Fruit fly (Drosophila melanogaster) whole organism, prepupa: ENCODE measurements around the gene Taf12.

Experiments used
- Blimp-1 ChIP-seq: fragments of 200-800 bp; sonication (Bioruptor generic); optimal IDR thresholded peaks from 3 replicates; lab custom pipeline; 2017; ENCODE audit warnings: missing biosample characterization, missing genetic modification characterization, mild to moderate bottlenecking, moderate library complexity, missing genetic modification reagents
- CG10631 ChIP-seq: fragments of 200-800 bp; sonication (Bioruptor generic); optimal IDR thresholded peaks from 2 replicates; lab custom pipeline; 2016; ENCODE audit warnings: missing biosample characterization, missing genetic modification characterization
- CG10669 ChIP-seq: fragments of 200-800 bp; sonication (Bioruptor generic); optimal IDR thresholded peaks from 3 replicates; lab custom pipeline; 2018; ENCODE audit warnings: missing biosample characterization, mild to moderate bottlenecking, missing genetic modification characterization, moderate library complexity
- CG11762 ChIP-seq: fragments of 200-800 bp; sonication (Bioruptor generic); optimal IDR thresholded peaks from 3 replicates; lab custom pipeline; 2016; ENCODE audit warnings: missing biosample characterization, missing genetic modification characterization; ENCODE audit not compliant: insufficient read depth
- CG11902 ChIP-seq: fragments of 200-800 bp; sonication (Bioruptor generic); optimal IDR thresholded peaks from 3 replicates; lab custom pipeline; 2016; ENCODE audit warnings: missing biosample characterization, missing genetic modification characterization
- CG15336 ChIP-seq: fragments of 200-800 bp; sonication (Bioruptor generic); IDR thresholded peaks from 2 replicates; pipeline ENCODE4 v1.3.6; 2022; ENCODE audit warnings: missing biosample characterization, missing genetic modification characterization
- CG1621 ChIP-seq: fragments of 200-800 bp; sonication (Bioruptor generic); optimal IDR thresholded peaks from 3 replicates; lab custom pipeline; 2018; ENCODE audit warnings: missing biosample characterization, mild to moderate bottlenecking, missing genetic modification characterization
- CG16779 ChIP-seq: fragments of 200-800 bp; sonication (Bioruptor generic); optimal IDR thresholded peaks from 3 replicates; lab custom pipeline; 2017; ENCODE audit warnings: missing biosample characterization, mild to moderate bottlenecking, missing genetic modification characterization
- CG3032 ChIP-seq: fragments of 200-800 bp; optimal IDR thresholded peaks from 2 replicates; lab custom pipeline; 2019; ENCODE audit warnings: missing biosample characterization, mild to moderate bottlenecking, missing genetic modification characterization, moderate library complexity
- CG32006 ChIP-seq: fragments of 200-800 bp; sonication (Bioruptor generic); optimal IDR thresholded peaks from 3 replicates; lab custom pipeline; 2017; ENCODE audit warnings: missing biosample characterization, mild to moderate bottlenecking, missing genetic modification characterization
- CG34406 ChIP-seq: fragments of 200-800 bp; sonication (Bioruptor generic); optimal IDR thresholded peaks from 3 replicates; lab custom pipeline; 2016; ENCODE audit warnings: missing biosample characterization, missing genetic modification characterization
- CG3919 ChIP-seq: fragments of 200-800 bp; sonication (Bioruptor generic); optimal IDR thresholded peaks from 3 replicates; lab custom pipeline; 2016; ENCODE audit warnings: missing biosample characterization, missing genetic modification characterization
- CG4318 ChIP-seq: fragments of 200-800 bp; sonication (Bioruptor generic); optimal IDR thresholded peaks from 3 replicates; lab custom pipeline; 2017; ENCODE audit warnings: missing biosample characterization, mild to moderate bottlenecking, missing genetic modification characterization
- CG6163 ChIP-seq: fragments of 200-800 bp; sonication (Bioruptor generic); IDR thresholded peaks from 3 replicates; pipeline ENCODE4 v1.3.6; 2022; ENCODE audit warnings: missing biosample characterization, missing genetic modification characterization
- CG6276 ChIP-seq: fragments of 200-800 bp; sonication (Bioruptor generic); optimal IDR thresholded peaks from 2 replicates; lab custom pipeline; 2017; ENCODE audit warnings: missing biosample characterization, mild to moderate bottlenecking, missing genetic modification characterization
- CG6808 ChIP-seq: fragments of 200-800 bp; sonication (Bioruptor generic); optimal IDR thresholded peaks from 3 replicates; lab custom pipeline; 2017; ENCODE audit warnings: missing biosample characterization, missing genetic modification characterization, mild to moderate bottlenecking, moderate library complexity, missing genetic modification reagents
- CG6854 ChIP-seq: fragments of 200-800 bp; sonication (Bioruptor generic); optimal IDR thresholded peaks from 2 replicates; lab custom pipeline; 2017; ENCODE audit warnings: missing biosample characterization, mild to moderate bottlenecking, missing genetic modification characterization
- CG7368 ChIP-seq: fragments of 200-800 bp; sonication (Bioruptor generic); optimal IDR thresholded peaks from 3 replicates; lab custom pipeline; 2016; ENCODE audit warnings: missing biosample characterization, missing genetic modification characterization
- CG8119 ChIP-seq: fragments of 200-800 bp; sonication (Bioruptor generic); IDR thresholded peaks from 3 replicates; pipeline ENCODE4 v1.3.6; 2022; ENCODE audit warnings: missing biosample characterization, missing genetic modification characterization
- CG8319 ChIP-seq: fragments of 200-800 bp; sonication (Bioruptor generic); optimal IDR thresholded peaks from 3 replicates; lab custom pipeline; 2016; ENCODE audit warnings: missing biosample characterization, missing genetic modification characterization
- CG8632 ChIP-seq: fragments of 200-800 bp; sonication (Bioruptor generic); optimal IDR thresholded peaks from 3 replicates; lab custom pipeline; 2016; ENCODE audit warnings: missing biosample characterization, missing genetic modification characterization
- CG9139 ChIP-seq: fragments of 200-800 bp; sonication (Bioruptor generic); optimal IDR thresholded peaks from 3 replicates; lab custom pipeline; 2017; ENCODE audit warnings: missing biosample characterization, mild to moderate bottlenecking, missing genetic modification characterization
- Eip75B ChIP-seq: fragments of 200-800 bp; sonication (Bioruptor generic); optimal IDR thresholded peaks from 3 replicates; lab custom pipeline; 2016; ENCODE audit warnings: missing biosample characterization, missing genetic modification characterization
- Eip78C ChIP-seq: fragments of 200-800 bp; sonication (Bioruptor generic); peaks from one replicate; lab custom pipeline; 2016; ENCODE audit warnings: missing biosample characterization, missing genetic modification characterization
- Eip93F ChIP-seq: fragments of 200-800 bp; sonication (Bioruptor generic); optimal IDR thresholded peaks from 2 replicates; lab custom pipeline; 2016; ENCODE audit warnings: missing biosample characterization, mild to moderate bottlenecking, missing genetic modification characterization
- Ets21C ChIP-seq: fragments of 200-800 bp; sonication (Bioruptor generic); optimal IDR thresholded peaks from 3 replicates; lab custom pipeline; 2016; ENCODE audit warnings: missing biosample characterization, missing genetic modification characterization
- Gug ChIP-seq: fragments of 200-800 bp; sonication (Bioruptor generic); IDR thresholded peaks from 2 replicates; pipeline ENCODE4 v1.3.6; 2022; ENCODE audit warnings: missing biosample characterization, missing genetic modification characterization
- Hr39 ChIP-seq: fragments of 200-800 bp; sonication (Bioruptor generic); optimal IDR thresholded peaks from 2 replicates; lab custom pipeline; 2016; ENCODE audit warnings: missing biosample characterization, missing genetic modification characterization
- Hr4 ChIP-seq: fragments of 200-800 bp; sonication (Bioruptor generic); optimal IDR thresholded peaks from 3 replicates; lab custom pipeline; 2016; ENCODE audit warnings: missing biosample characterization, missing genetic modification characterization
- Met ChIP-seq: fragments of 200-800 bp; sonication (Bioruptor generic); optimal IDR thresholded peaks from 3 replicates; lab custom pipeline; 2016; ENCODE audit warnings: missing biosample characterization, missing genetic modification characterization
- OdsH ChIP-seq: fragments of 200-800 bp; sonication (Bioruptor generic); optimal IDR thresholded peaks from 3 replicates; lab custom pipeline; 2016; ENCODE audit warnings: missing biosample characterization, missing genetic modification characterization
- Smox ChIP-seq: fragments of 200-800 bp; sonication (Bioruptor generic); optimal IDR thresholded peaks from 3 replicates; lab custom pipeline; 2016; ENCODE audit warnings: missing biosample characterization, missing genetic modification characterization
- Sox102F ChIP-seq: fragments of 200-800 bp; sonication (Bioruptor generic); optimal IDR thresholded peaks from 2 replicates; lab custom pipeline; 2016; ENCODE audit warnings: missing biosample characterization, mild to moderate bottlenecking, missing genetic modification characterization
- Sox14 ChIP-seq: fragments of 200-800 bp; sonication (Bioruptor generic); optimal IDR thresholded peaks from 3 replicates; lab custom pipeline; 2016; ENCODE audit warnings: missing biosample characterization, missing genetic modification characterization
- achi ChIP-seq: fragments of 200-800 bp; sonication (Bioruptor generic); optimal IDR thresholded peaks from 3 replicates; lab custom pipeline; 2016; ENCODE audit warnings: missing biosample characterization, missing genetic modification characterization
- acj6 ChIP-seq: fragments of 200-800 bp; sonication (Bioruptor generic); optimal IDR thresholded peaks from 3 replicates; lab custom pipeline; 2016; ENCODE audit warnings: missing biosample characterization, missing genetic modification characterization
- cyc ChIP-seq: fragments of 200-800 bp; sonication (Bioruptor generic); optimal IDR thresholded peaks from 3 replicates; lab custom pipeline; 2016; ENCODE audit warnings: missing biosample characterization, missing genetic modification characterization
- dac ChIP-seq: fragments of 200-800 bp; sonication (Bioruptor generic); optimal IDR thresholded peaks from 2 replicates; lab custom pipeline; 2017; ENCODE audit warnings: missing biosample characterization, mild to moderate bottlenecking, missing genetic modification characterization
- dsx ChIP-seq: fragments of 200-800 bp; optimal IDR thresholded peaks from 3 replicates; lab custom pipeline; 2019; ENCODE audit warnings: missing biosample characterization, mild to moderate bottlenecking, missing genetic modification characterization, moderate library complexity; ENCODE audit not compliant: poor library complexity, severe bottlenecking
- eg ChIP-seq: fragments of 200-800 bp; sonication (Bioruptor generic); IDR thresholded peaks from 3 replicates; pipeline ENCODE4 v1.3.6; 2022; ENCODE audit warnings: missing biosample characterization, missing genetic modification characterization
- fd59A ChIP-seq: fragments of 200-800 bp; sonication (Bioruptor generic); optimal IDR thresholded peaks from 2 replicates; lab custom pipeline; 2017; ENCODE audit warnings: missing biosample characterization, mild to moderate bottlenecking, missing genetic modification characterization, missing genetic modification reagents
- fd85E ChIP-seq: fragments of 200-800 bp; sonication (Bioruptor generic); optimal IDR thresholded peaks from 3 replicates; lab custom pipeline; 2016; ENCODE audit warnings: missing biosample characterization, missing genetic modification characterization
- fkh ChIP-seq: fragments of 200-800 bp; sonication (Bioruptor generic); optimal IDR thresholded peaks from 3 replicates; lab custom pipeline; 2017; ENCODE audit warnings: missing biosample characterization, mild to moderate bottlenecking, missing genetic modification characterization, moderate library complexity
- lz ChIP-seq: fragments of 200-800 bp; sonication (Bioruptor generic); optimal IDR thresholded peaks from 3 replicates; lab custom pipeline; 2016; ENCODE audit warnings: missing biosample characterization, missing genetic modification characterization
- pdm3 ChIP-seq: fragments of 200-800 bp; sonication (Bioruptor generic); optimal IDR thresholded peaks from 3 replicates; lab custom pipeline; 2016; ENCODE audit warnings: missing biosample characterization, missing genetic modification characterization
- spab ChIP-seq: fragments of 200-800 bp; sonication (Bioruptor generic); optimal IDR thresholded peaks from 2 replicates; lab custom pipeline; 2017; ENCODE audit warnings: missing biosample characterization, mild to moderate bottlenecking, missing genetic modification characterization, missing genetic modification reagents
- topi ChIP-seq: fragments of 200-800 bp; sonication (Bioruptor generic); optimal IDR thresholded peaks from 3 replicates; lab custom pipeline; 2016; ENCODE audit warnings: missing biosample characterization, missing genetic modification characterization
- vri ChIP-seq: fragments of 200-800 bp; sonication (Bioruptor generic); optimal IDR thresholded peaks from 3 replicates; lab custom pipeline; 2016; ENCODE audit warnings: missing biosample characterization, mild to moderate bottlenecking, missing genetic modification characterization

Taf12 gene

DNA sequence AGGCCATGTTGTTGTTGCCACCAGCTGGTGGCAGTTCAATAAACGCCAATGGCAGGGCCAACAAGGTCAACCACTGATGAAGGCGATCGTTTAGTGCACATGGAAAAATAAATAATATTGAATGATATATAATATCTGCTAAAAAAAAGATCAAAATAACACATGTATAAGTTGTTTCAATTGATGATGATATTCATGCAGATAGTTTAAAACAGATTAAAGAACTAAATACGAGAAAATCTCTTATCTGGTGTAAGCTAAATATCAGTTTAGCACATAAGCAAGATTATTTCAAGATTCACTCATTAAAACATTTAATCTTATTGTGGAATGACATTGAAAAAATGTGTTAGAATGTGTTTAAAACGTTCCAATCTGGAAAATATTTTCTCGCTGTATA, 16.0 kb downstream of the Taf12 start (continued):
- no peak for TF ChIP-seq topi (GFP tag; lab: Kevin White, UChicago)
- TF ChIP-seq Eip78C (GFP tag; lab: Kevin White, UChicago): peak; percentile 69
- TF ChIP-seq Hr4 (GFP tag; lab: Kevin White, UChicago): no peak
- TF ChIP-seq CG3919: peak; percentile 33
- TF ChIP-seq achi: no peak
- no peak for TF ChIP-seq CG9139 (GFP tag; lab: Kevin White, UChicago)
- TF ChIP-seq spab: peak; percentile 10
- peak; percentile 29 for TF ChIP-seq pdm3 (GFP tag; lab: Kevin White, UChicago)
- no peak for TF ChIP-seq Met (GFP tag; lab: Kevin White, UChicago)
- TF ChIP-seq Sox14 (GFP tag; lab: Kevin White, UChicago): no peak
- no peak for TF ChIP-seq CG11762
- no peak for TF ChIP-seq CG1621 (tag; lab: Kevin White, UChicago)
- no peak for TF ChIP-seq acj6 (GFP tag; lab: Kevin White, UChicago)
- TF ChIP-seq Gug (GFP tag; lab: Robert Waterston, UW): no peak
- TF ChIP-seq CG10631 (GFP tag; lab: Kevin White, UChicago): no peak

DNA sequence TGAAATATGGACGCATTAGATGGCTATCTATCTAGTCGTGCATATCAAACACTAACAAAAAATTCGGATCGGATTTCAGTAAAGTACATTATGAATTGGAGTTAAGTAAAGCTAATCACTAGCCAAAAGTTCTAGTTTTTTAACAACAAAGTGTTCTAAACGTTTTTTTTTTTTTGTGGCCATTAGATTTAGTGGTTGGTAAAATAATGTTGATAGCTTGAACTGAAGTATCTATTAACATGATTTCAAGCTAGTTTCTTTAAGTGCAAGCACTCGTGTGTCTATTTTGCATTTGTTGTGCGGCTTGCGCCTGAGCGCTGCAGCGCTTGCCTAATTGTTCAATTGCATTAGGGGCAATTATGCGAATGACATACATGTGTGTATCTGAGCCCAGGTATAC, 16.9 kb downstream of the Taf12 start:
- TF ChIP-seq CG7368 (GFP tag; lab: Kevin White, UChicago) (no peak), Sox102F (GFP tag; lab: Kevin White, UChicago) (no peak), Smox (GFP tag; lab: Kevin White, UChicago) (no peak), CG6276 (GFP tag; lab: Kevin White, UChicago) (peak; percentile 20), CG4318 (GFP tag; lab: Kevin White, UChicago) (no peak), Eip93F (no peak), dsx (GFP tag; lab: Kevin White, UChicago) (no peak), CG8632 (GFP tag; lab: Kevin White, UChicago) (no peak), CG15336 (GFP tag; lab: Robert Waterston, UW) (peak; percentile 64), CG8319 (GFP tag; lab: Kevin White, UChicago) (no peak), CG6163 (GFP tag; lab: Robert Waterston, UW) (no peak), vri (GFP tag; lab: Kevin White, UChicago) (no peak), CG11762 (no peak), eg (GFP tag; lab: Robert Waterston, UW) (peak; percentile 50; the same call in 2 of the 3 replicates), spab (no peak), CG6854 (no peak), Hr4 (GFP tag; lab: Kevin White, UChicago) (peak; percentile 18), dac (GFP tag; lab: Kevin White, UChicago) (no peak), fd85E (GFP tag; lab: Kevin White, UChicago) (no peak), CG32006 (GFP tag; lab: Kevin White, UChicago) (peak; percentile 33), CG16779 (no peak), Sox14 (GFP tag; lab: Kevin White, UChicago) (no peak), Eip75B (no peak)

DNA sequence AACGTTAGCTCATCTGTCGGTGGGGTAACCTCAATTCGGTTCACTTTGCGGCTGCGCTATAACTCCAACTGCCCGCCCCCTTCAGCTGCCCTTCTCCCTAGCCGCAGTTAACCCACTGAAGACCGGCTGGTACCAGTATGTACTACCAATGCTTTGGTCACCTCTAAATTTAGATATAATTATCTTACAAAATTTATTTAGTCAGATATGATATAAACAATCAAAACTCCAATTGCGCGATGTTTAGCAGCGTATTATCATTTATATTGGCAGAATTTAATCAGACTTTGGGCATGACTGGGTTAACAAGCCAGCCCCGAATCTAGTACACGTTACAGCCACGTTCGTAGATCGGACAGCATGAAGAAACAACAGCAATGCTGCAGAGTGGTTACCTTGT, 17.8 kb downstream of the Taf12 start:
- TF ChIP-seq fkh (GFP tag; lab: Kevin White, UChicago) (no peak), CG4318 (GFP tag; lab: Kevin White, UChicago) (peak; percentile 34), pdm3 (GFP tag; lab: Kevin White, UChicago) (peak; percentile 59), cyc (GFP tag; lab: Kevin White, UChicago) (peak; percentile 8), CG11902 (GFP tag; lab: Kevin White, UChicago) (peak; percentile 0), CG6854 (no peak), CG1621 (tag; lab: Kevin White, UChicago) (peak; percentile 21), CG3032 (peak; percentile 53), CG7368 (GFP tag; lab: Kevin White, UChicago) (no peak), CG10669 (GFP tag; lab: Kevin White, UChicago) (peak; percentile 57), CG9139 (GFP tag; lab: Kevin White, UChicago) (no peak), eg (GFP tag; lab: Robert Waterston, UW) (peak; percentile 69; the same call in 2 of the 3 replicates), Ets21C (GFP tag; lab: Kevin White, UChicago) (no peak), CG6163 (GFP tag; lab: Robert Waterston, UW) (peak; percentile 64; the same call in 2 of the 3 replicates), CG8119 (GFP tag; lab: Robert Waterston, UW) (peak; percentile 66; the same call in 2 of the 3 replicates), acj6 (GFP tag; lab: Kevin White, UChicago) (peak; percentile 39), fd59A (GFP tag; lab: Kevin White, UChicago) (peak; percentile 38), Blimp-1 (no peak), lz (peak; percentile 27), Hr39 (GFP tag; lab: Kevin White, UChicago) (no peak), CG6808 (GFP tag; lab: Kevin White, UChicago) (peak; percentile 55), Eip93F (no peak), CG34406 (peak; percentile 24), Hr4 (GFP tag; lab: Kevin White, UChicago) (peak; percentile 60), OdsH (peak; percentile 43)
